Worm (Caenorhabditis elegans) whole organism, L4 larva: ENCODE data around the gene apl-1.

ENCODE experiments used
- D1046.2 ChIP-seq: fragments of 200-800 bp; sonication (Bioruptor generic); IDR thresholded peaks from 2 replicates; pipeline ENCODE4 v1.3.6; 2022; ENCODE audit warnings: missing genetic modification characterization, missing compliant biosample characterization
- F37D6.2 ChIP-seq: sonication (generic microtip); optimal IDR thresholded peaks from 2 replicates; lab custom pipeline; 2016; ENCODE audit warnings: mild to moderate bottlenecking, missing genetic modification characterization, missing compliant biosample characterization
- Y105C5A.15 ChIP-seq: fragments of 200-800 bp; sonication (Bioruptor generic); IDR thresholded peaks from 2 replicates; pipeline ENCODE4 v1.3.6; 2022; ENCODE audit warnings: missing genetic modification characterization, missing compliant biosample characterization
- ZK546.5 ChIP-seq, 2 experiments: sonication (generic microtip); optimal IDR thresholded peaks; 2 replicates each; lab custom pipeline; 2017; ENCODE audit warnings: missing biosample characterization in 2 of 2, missing genetic modification characterization in 2 of 2
- aha-1 ChIP-seq: fragments of 150-350 bp; peaks from one replicate; lab custom pipeline; 2014; ENCODE audit warnings: missing biosample characterization, missing genetic modification characterization
- ceh-32 ChIP-seq: sonication (generic microtip); optimal IDR thresholded peaks from 2 replicates; lab custom pipeline; 2016; ENCODE audit warnings: mild to moderate bottlenecking, missing genetic modification characterization, missing compliant biosample characterization; ENCODE audit not compliant: poor library complexity
- ces-1 ChIP-seq: fragments of 150-350 bp; sonication (generic microtip); optimal IDR thresholded peaks from 4 replicates; lab custom pipeline; 2014; ENCODE audit warnings: missing biosample characterization, missing genetic modification reagents, missing genetic modification characterization
- ctbp-1 ChIP-seq: fragments of 200-800 bp; sonication (Bioruptor generic); IDR thresholded peaks from 2 replicates; pipeline ENCODE4 v1.3.6; 2022; ENCODE audit warnings: missing genetic modification reagents, missing genetic modification characterization, missing compliant biosample characterization
- daf-12 ChIP-seq: fragments of 150-350 bp; optimal IDR thresholded peaks from 2 replicates; lab custom pipeline; 2014; ENCODE audit warnings: missing biosample characterization, missing genetic modification reagents, missing genetic modification characterization
- daf-16 ChIP-seq, 3 experiments: sonication (generic microtip); optimal IDR thresholded peaks; 2 replicates each; lab custom pipeline; 2016 to 2017; ENCODE audit warnings: missing genetic modification characterization in 3 of 3, missing genetic modification reagents in 3 of 3, mild to moderate bottlenecking in 2 of 3, missing compliant biosample characterization in 2 of 3, missing biosample characterization in 1 of 3, moderate library complexity in 1 of 3
- dmd-9 ChIP-seq: fragments of 200-800 bp; sonication (Bioruptor generic); IDR thresholded peaks from 2 replicates; pipeline ENCODE4 v1.3.6; 2022; ENCODE audit warnings: missing genetic modification reagents, missing genetic modification characterization, missing compliant biosample characterization
- dpl-1 ChIP-seq: fragments of 150-350 bp; optimal IDR thresholded peaks from 2 replicates; lab custom pipeline; 2014; ENCODE audit warnings: missing biosample characterization, missing genetic modification reagents, missing genetic modification characterization
- egl-43 ChIP-seq: fragments of 200-800 bp; sonication (Bioruptor generic); IDR thresholded peaks from 2 replicates; pipeline ENCODE4 v1.3.6; 2022; ENCODE audit warnings: missing genetic modification reagents, missing genetic modification characterization, missing compliant biosample characterization
- fkh-10 ChIP-seq: fragments of 150-350 bp; optimal IDR thresholded peaks from 2 replicates; lab custom pipeline; 2014; ENCODE audit warnings: missing biosample characterization, missing genetic modification reagents, missing genetic modification characterization
- fos-1 ChIP-seq: fragments of 150-350 bp; optimal IDR thresholded peaks from 2 replicates; lab custom pipeline; 2014; ENCODE audit warnings: missing biosample characterization, missing genetic modification characterization
- hlh-30 ChIP-seq: sonication (generic microtip); optimal IDR thresholded peaks from 2 replicates; lab custom pipeline; 2017; ENCODE audit warnings: antibody characterized with exemption, mild to moderate bottlenecking, missing genetic modification characterization, missing compliant biosample characterization; ENCODE audit not compliant: insufficient read depth
- hmg-1.1 ChIP-seq: fragments of 200-800 bp; sonication (Bioruptor generic); IDR thresholded peaks from 2 replicates; pipeline ENCODE4 v1.3.6; 2022; ENCODE audit warnings: missing genetic modification reagents, missing genetic modification characterization, missing compliant biosample characterization
- jun-1 ChIP-seq: fragments of 150-350 bp; optimal IDR thresholded peaks from 2 replicates; lab custom pipeline; 2014; ENCODE audit warnings: missing biosample characterization, missing genetic modification reagents, missing genetic modification characterization
- lin-1 ChIP-seq: fragments of 200-800 bp; sonication (Bioruptor generic); IDR thresholded peaks from 2 replicates; pipeline ENCODE4 v1.3.6; 2022; ENCODE audit warnings: missing genetic modification reagents, missing genetic modification characterization, missing compliant biosample characterization
- lin-15B ChIP-seq: fragments of 150-350 bp; sonication (generic microtip); optimal IDR thresholded peaks from 3 replicates; lab custom pipeline; 2014; ENCODE audit warnings: missing biosample characterization, missing genetic modification characterization
- lin-29 ChIP-seq: fragments of 200-800 bp; sonication (Bioruptor generic); IDR thresholded peaks from 2 replicates; pipeline ENCODE4 v1.3.6; 2022; ENCODE audit warnings: missing genetic modification reagents, missing genetic modification characterization, missing compliant biosample characterization
- lsy-2 ChIP-seq, 2 experiments: fragments of 150-350 bp in 1 of 2; sonication (generic microtip) in 1 of 2; optimal IDR thresholded peaks; 2 replicates each; lab custom pipeline; 2014 to 2017; ENCODE audit warnings: missing biosample characterization in 2 of 2, missing genetic modification characterization in 2 of 2
- madf-9 ChIP-seq: fragments of 200-800 bp; sonication (Bioruptor generic); conservative IDR thresholded peaks from 2 replicates; pipeline ENCODE4 v1.3.6; 2022; ENCODE audit warnings: missing genetic modification reagents, missing genetic modification characterization, missing compliant biosample characterization
- mep-1 ChIP-seq: fragments of 150-350 bp; sonication (generic microtip); optimal IDR thresholded peaks from 3 replicates; lab custom pipeline; 2014; ENCODE audit warnings: missing biosample characterization, missing genetic modification characterization
- mes-2 ChIP-seq: sonication (generic microtip); optimal IDR thresholded peaks from 2 replicates; lab custom pipeline; 2016; ENCODE audit warnings: missing genotype, mild to moderate bottlenecking, missing genetic modification characterization, missing compliant biosample characterization; ENCODE audit not compliant: poor library complexity, severe bottlenecking
- nhr-11 ChIP-seq: fragments of 150-350 bp; optimal IDR thresholded peaks from 2 replicates; lab custom pipeline; 2014; ENCODE audit warnings: missing biosample characterization, missing genetic modification characterization
- nhr-237 ChIP-seq: sonication (generic microtip); optimal IDR thresholded peaks from 2 replicates; lab custom pipeline; 2017; ENCODE audit warnings: missing biosample characterization, missing genetic modification characterization
- nhr-25 ChIP-seq: sonication (generic microtip); optimal IDR thresholded peaks from 2 replicates; lab custom pipeline; 2017; ENCODE audit warnings: missing genetic modification characterization, mild to moderate bottlenecking, missing compliant biosample characterization, antibody characterized with exemption, moderate library complexity, borderline replicate concordance; ENCODE audit not compliant: insufficient read depth
- pha-4 ChIP-seq, 2 experiments: fragments of 150-350 bp in 1 of 2; fragments of 200-800 bp in 1 of 2; sonication (Bioruptor generic) in 1 of 2; IDR thresholded peaks in 1 of 2; optimal IDR thresholded peaks in 1 of 2; 2 replicates each; pipeline versions ENCODE4 v1.3.6 to Lab custom; 2014 to 2022; ENCODE audit warnings: missing genetic modification characterization in 2 of 2, missing genetic modification reagents in 2 of 2, missing biosample characterization in 1 of 2, missing compliant biosample characterization in 1 of 2
- pqm-1 ChIP-seq: sonication (generic microtip); optimal IDR thresholded peaks from 2 replicates; lab custom pipeline; 2017; ENCODE audit warnings: missing biosample characterization, missing genetic modification characterization
- rbr-2 ChIP-seq: sonication (generic microtip); optimal IDR thresholded peaks from 2 replicates; lab custom pipeline; 2016; ENCODE audit warnings: missing genotype, missing genetic modification characterization, missing compliant biosample characterization
- sdz-12 ChIP-seq: fragments of 200-800 bp; sonication (Bioruptor generic); optimal IDR thresholded peaks from 2 replicates; lab custom pipeline; 2018; ENCODE audit warnings: mild to moderate bottlenecking, missing genetic modification characterization, missing compliant biosample characterization
- set-16 ChIP-seq: fragments of 200-800 bp; sonication (Bioruptor generic); IDR thresholded peaks from 2 replicates; pipeline ENCODE4 v1.3.6; 2022; ENCODE audit warnings: missing genetic modification reagents, missing genetic modification characterization, missing compliant biosample characterization
- skn-1 ChIP-seq: fragments of 150-350 bp; optimal IDR thresholded peaks from 2 replicates; lab custom pipeline; 2014; ENCODE audit warnings: missing biosample characterization, missing genetic modification characterization
- snpc-1.2 ChIP-seq: fragments of 200-800 bp; sonication (Bioruptor generic); IDR thresholded peaks from 2 replicates; pipeline ENCODE4 v1.3.6; 2022; ENCODE audit warnings: missing genetic modification reagents, missing genetic modification characterization, missing compliant biosample characterization
- snpc-4 ChIP-seq: fragments of 150-350 bp; optimal IDR thresholded peaks from 2 replicates; lab custom pipeline; 2014; ENCODE audit warnings: missing biosample characterization, missing genetic modification characterization
- spr-1 ChIP-seq: sonication (generic microtip); optimal IDR thresholded peaks from 2 replicates; lab custom pipeline; 2016; ENCODE audit warnings: mild to moderate bottlenecking, missing genetic modification characterization, missing compliant biosample characterization
- spr-3 ChIP-seq: fragments of 200-800 bp; sonication (Bioruptor generic); optimal IDR thresholded peaks from 2 replicates; lab custom pipeline; 2018; ENCODE audit warnings: mild to moderate bottlenecking, missing genetic modification characterization, missing compliant biosample characterization
- tra-1 ChIP-seq: fragments of 200-800 bp; sonication (Bioruptor generic); IDR thresholded peaks from 2 replicates; pipeline ENCODE4 v1.3.6; 2022; ENCODE audit warnings: missing genetic modification reagents, missing genetic modification characterization, missing compliant biosample characterization
- unc-130 ChIP-seq: sonication (generic microtip); optimal IDR thresholded peaks from 2 replicates; lab custom pipeline; 2016; ENCODE audit warnings: missing genetic modification reagents, missing genetic modification characterization, missing compliant biosample characterization
- unc-62 ChIP-seq, 3 experiments: fragments of 150-350 bp in 1 of 3; sonication (generic microtip); optimal IDR thresholded peaks in 2 of 3; peaks in 1 of 3; 1 replicate in 1 of 3; 2 replicates in 2 of 3; lab custom pipeline; 2014 to 2017; ENCODE audit warnings: missing biosample characterization in 3 of 3, missing genetic modification characterization in 3 of 3, missing genetic modification reagents in 3 of 3, missing genotype in 1 of 3
- vab-7 ChIP-seq: fragments of 200-800 bp; sonication (Bioruptor generic); IDR thresholded peaks from 2 replicates; pipeline ENCODE4 v1.3.6; 2022; ENCODE audit warnings: missing genetic modification reagents, missing genetic modification characterization, missing compliant biosample characterization
- zfp-2 ChIP-seq: sonication (generic microtip); optimal IDR thresholded peaks from 2 replicates; lab custom pipeline; 2016; ENCODE audit warnings: mild to moderate bottlenecking, missing genetic modification characterization, missing compliant biosample characterization
- zip-11 ChIP-seq: fragments of 200-800 bp; sonication (Bioruptor generic); IDR thresholded peaks from 2 replicates; pipeline ENCODE4 v1.3.6; 2022; ENCODE audit warnings: missing genetic modification characterization, missing compliant biosample characterization
- ztf-7 ChIP-seq: fragments of 150-350 bp; optimal IDR thresholded peaks from 2 replicates; lab custom pipeline; 2014; ENCODE audit warnings: missing biosample characterization, missing genetic modification characterization

apl-1 gene

ce11 chrX:5121789-5122188 lies 5.1 kb upstream of the apl-1 start:
- no peak for TF ChIP-seq lin-1
- TF ChIP-seq zip-11 (GFP tag; lab: Robert Waterston, UW): no peak
- TF ChIP-seq ceh-32 (tag; lab: Kevin White, UChicago): no peak
- TF ChIP-seq madf-9 (GFP tag; lab: Robert Waterston, UW): no peak
- no peak for TF ChIP-seq snpc-4 (tag; lab: Kevin White, UChicago)
- TF ChIP-seq pqm-1: no peak
- no peak for TF ChIP-seq dmd-9 (GFP tag; lab: Robert Waterston, UW)
- peak; percentile 78 for TF ChIP-seq hlh-30 (tag; lab: Kevin White, UChicago)
- no peak for TF ChIP-seq ztf-7
- no peak for TF ChIP-seq spr-3
- peak in 1 of 2 experiments; percentile 39 for TF ChIP-seq lsy-2 (tag; optimal IDR thresholded peaks at IDR 0.05; lab: Kevin White, UChicago)
- TF ChIP-seq dpl-1: no peak
- TF ChIP-seq unc-62 (GFP tag; optimal IDR thresholded peaks at IDR 0.05 in 1 of 2; lab: Kevin White, UChicago): peak in 1 of 2 experiments; percentile 98
- no peak for TF ChIP-seq unc-62 (tag; optimal IDR thresholded peaks at IDR 0.05; lab: Kevin White, UChicago)
- no peak for TF ChIP-seq unc-130 (GFP tag; lab: Kevin White, UChicago)
- peak; percentile 91 for TF ChIP-seq aha-1
- TF ChIP-seq rbr-2 (tag; lab: Kevin White, UChicago): peak; percentile 21
- peak; percentile 37; the same call in 1 of the 2 replicates for TF ChIP-seq egl-43 (GFP tag; lab: Robert Waterston, UW)
- 0 out of 2 replicates have a peak, but pooled peaks have one; percentile 13 for TF ChIP-seq ctbp-1 (GFP tag; lab: Robert Waterston, UW)
- TF ChIP-seq mep-1: peak; percentile 34
- peak; percentile 55 for TF ChIP-seq nhr-11
- no peak for TF ChIP-seq ZK546.5 (tag; optimal IDR thresholded peaks at IDR 0.05; lab: Kevin White, UChicago)
- TF ChIP-seq sdz-12 (GFP tag; lab: Kevin White, UChicago): no peak
- peak; percentile 47; the same call in 1 of the 2 replicates for TF ChIP-seq hmg-1.1 (GFP tag; lab: Robert Waterston, UW)
- no peak for TF ChIP-seq nhr-237
- TF ChIP-seq snpc-1.2 (GFP tag; lab: Robert Waterston, UW): no peak
- no peak for TF ChIP-seq skn-1 (tag; lab: Kevin White, UChicago)
- TF ChIP-seq vab-7 (GFP tag; lab: Robert Waterston, UW): 0 out of 2 replicates have a peak, but pooled peaks have one; percentile 22
- TF ChIP-seq, all 104 proteins: peak for 11

ce11 chrX:5120807-5121206 lies 4.1 kb upstream of the apl-1 start:
- TF ChIP-seq mes-2 (tag; lab: Kevin White, UChicago) (peak; percentile 12), egl-43 (GFP tag; lab: Robert Waterston, UW) (no peak), tra-1 (0 out of 2 replicates have a peak, but pooled peaks have one; percentile 7), jun-1 (tag; lab: Kevin White, UChicago) (no peak), zfp-2 (tag; lab: Kevin White, UChicago) (no peak), spr-3 (no peak), pha-4 (GFP tag; IDR thresholded peaks at IDR 0.05; lab: Robert Waterston, UW) (no peak), pha-4 (tag; optimal IDR thresholded peaks at IDR 0.05; lab: Kevin White, UChicago) (no peak), nhr-11 (no peak), D1046.2 (GFP tag; lab: Robert Waterston, UW) (no peak), lin-29 (GFP tag; lab: Robert Waterston, UW) (no peak), F37D6.2 (tag; lab: Kevin White, UChicago) (no peak), daf-12 (tag; lab: Kevin White, UChicago) (no peak), nhr-25 (tag; lab: Kevin White, UChicago) (no peak), hlh-30 (tag; lab: Kevin White, UChicago) (no peak), daf-16 (GFP tag; optimal IDR thresholded peaks at IDR 0.05; lab: Kevin White, UChicago) (no peak), daf-16 (tag; optimal IDR thresholded peaks at IDR 0.05; lab: Kevin White, UChicago) (no peak), lin-15B (tag; lab: Kevin White, UChicago) (no peak), fkh-10 (no peak), ces-1 (GFP tag; lab: Kevin White, UChicago) (no peak), lsy-2 (tag; optimal IDR thresholded peaks at IDR 0.05; lab: Kevin White, UChicago) (no peak), set-16 (GFP tag; lab: Robert Waterston, UW) (no peak), unc-62 (GFP tag; optimal IDR thresholded peaks at IDR 0.05 in 1 of 2; lab: Kevin White, UChicago) (peak in 1 of 2 experiments; percentile 73), unc-62 (tag; optimal IDR thresholded peaks at IDR 0.05; lab: Kevin White, UChicago) (no peak), Y105C5A.15 (no peak), spr-1 (no peak), fos-1 (tag; lab: Kevin White, UChicago) (no peak)
- TF ChIP-seq, all 104 proteins: peak for 3
